Fruit fly (Drosophila melanogaster): ENCODE measurements around the gene lmgA.

lmgA gene

dm6 chr2L:8556207-8556606, 27.8 kb upstream of the lmgA start:
- no peak for TF ChIP-seq Hr96 (GFP tag; optimal IDR thresholded peaks at IDR 0.05)
- no peak for TF ChIP-seq Crg-1 (GFP tag; optimal IDR thresholded peaks at IDR 0.05)
- no peak for TF ChIP-seq toe (GFP tag; optimal IDR thresholded peaks at IDR 0.05)
- no peak for TF ChIP-seq CG1620 (GFP tag; optimal IDR thresholded peaks at IDR 0.05)
- TF ChIP-seq cnc (optimal IDR thresholded peaks at IDR 0.05) = no peak
- no peak for TF ChIP-seq CG14711 (tag; optimal IDR thresholded peaks at IDR 0.05)
- TF ChIP-seq tj (GFP tag; optimal IDR thresholded peaks at IDR 0.05) = no peak
- TF ChIP-seq CG5204 (GFP tag; optimal IDR thresholded peaks at IDR 0.05) = no peak
- no peak for TF ChIP-seq Mnt (GFP tag; optimal IDR thresholded peaks at IDR 0.05)
- TF ChIP-seq CG7101 (tag; optimal IDR thresholded peaks at IDR 0.05) = no peak
- no peak for TF ChIP-seq cic (GFP tag; optimal IDR thresholded peaks at IDR 0.05)
- TF ChIP-seq CG12768 (GFP tag; optimal IDR thresholded peaks at IDR 0.05) = no peak
- no peak for TF ChIP-seq bab1 (GFP tag; optimal IDR thresholded peaks at IDR 0.05)
- no peak for TF ChIP-seq ovo (GFP tag; optimal IDR thresholded peaks at IDR 0.05)
- TF ChIP-seq CG7045 (GFP tag; optimal IDR thresholded peaks at IDR 0.05) = no peak

- TF ChIP-seq tj (GFP tag; optimal IDR thresholded peaks at IDR 0.05) (no peak), CG33017 (tag; optimal IDR thresholded peaks at IDR 0.05) (no peak), CG1620 (GFP tag; optimal IDR thresholded peaks at IDR 0.05) (no peak)
Observed at dm6 chr2L:8553789-8554626, 25.6 kb upstream of the lmgA start.

- TF ChIP-seq CG7101 (tag; optimal IDR thresholded peaks at IDR 0.05) (no peak), Clk (GFP tag; optimal IDR thresholded peaks at IDR 0.05) (no peak), tj (GFP tag; optimal IDR thresholded peaks at IDR 0.05) (no peak), toe (GFP tag; optimal IDR thresholded peaks at IDR 0.05) (no peak), CG11617 (GFP tag; optimal IDR thresholded peaks at IDR 0.05) (no peak), Crg-1 (GFP tag; optimal IDR thresholded peaks at IDR 0.05) (no peak), CG5204 (GFP tag; optimal IDR thresholded peaks at IDR 0.05) (no peak), cnc (optimal IDR thresholded peaks at IDR 0.05) (no peak), pad (GFP tag; optimal IDR thresholded peaks at IDR 0.05) (no peak), ovo (GFP tag; optimal IDR thresholded peaks at IDR 0.05) (no peak), CG7045 (GFP tag; optimal IDR thresholded peaks at IDR 0.05) (no peak)
Observed at dm6 chr2L:8552472-8552871, 24.1 kb upstream of the lmgA start.

dm6 chr2L:8548118-8548517, 19.7 kb upstream of the lmgA start:
- TF ChIP-seq Mnt (GFP tag; optimal IDR thresholded peaks at IDR 0.05) (no peak), Hr96 (GFP tag; optimal IDR thresholded peaks at IDR 0.05) (no peak), CG7045 (GFP tag; optimal IDR thresholded peaks at IDR 0.05) (no peak), CG12768 (GFP tag; optimal IDR thresholded peaks at IDR 0.05) (no peak), cic (GFP tag; optimal IDR thresholded peaks at IDR 0.05) (no peak), cnc (optimal IDR thresholded peaks at IDR 0.05) (no peak), tj (GFP tag; optimal IDR thresholded peaks at IDR 0.05) (no peak), Crg-1 (GFP tag; optimal IDR thresholded peaks at IDR 0.05) (no peak), ovo (GFP tag; optimal IDR thresholded peaks at IDR 0.05) (no peak), kay (GFP tag; ENCODE audit: borderline replicate concordance) (no peak), CG7101 (tag; optimal IDR thresholded peaks at IDR 0.05) (no peak), Clk (GFP tag; optimal IDR thresholded peaks at IDR 0.05) (no peak), CG11617 (GFP tag; optimal IDR thresholded peaks at IDR 0.05) (no peak), CG1620 (GFP tag; optimal IDR thresholded peaks at IDR 0.05) (no peak), CG14711 (tag; optimal IDR thresholded peaks at IDR 0.05) (no peak), bab1 (GFP tag; optimal IDR thresholded peaks at IDR 0.05) (no peak), toe (GFP tag; optimal IDR thresholded peaks at IDR 0.05) (no peak), CG5204 (GFP tag; optimal IDR thresholded peaks at IDR 0.05) (no peak), pad (GFP tag; optimal IDR thresholded peaks at IDR 0.05) (no peak), CG33017 (tag; optimal IDR thresholded peaks at IDR 0.05) (no peak)

- no peak for TF ChIP-seq CG11617 (GFP tag; optimal IDR thresholded peaks at IDR 0.05)
- no peak for TF ChIP-seq Mnt (GFP tag; optimal IDR thresholded peaks at IDR 0.05)
- TF ChIP-seq ovo (GFP tag; optimal IDR thresholded peaks at IDR 0.05) = no peak
- TF ChIP-seq CG1620 (GFP tag; optimal IDR thresholded peaks at IDR 0.05) = no peak
- TF ChIP-seq CG5204 (GFP tag; optimal IDR thresholded peaks at IDR 0.05) = no peak
- no peak for TF ChIP-seq Clk (GFP tag; optimal IDR thresholded peaks at IDR 0.05)
- TF ChIP-seq CG12768 (GFP tag; optimal IDR thresholded peaks at IDR 0.05) = no peak
- TF ChIP-seq kay (GFP tag; ENCODE audit: borderline replicate concordance) = no peak
- no peak for TF ChIP-seq CG7045 (GFP tag; optimal IDR thresholded peaks at IDR 0.05)
- TF ChIP-seq tj (GFP tag; optimal IDR thresholded peaks at IDR 0.05) = no peak
- no peak for TF ChIP-seq CG7101 (tag; optimal IDR thresholded peaks at IDR 0.05)
- TF ChIP-seq CG33017 (tag; optimal IDR thresholded peaks at IDR 0.05) = no peak
- TF ChIP-seq Hr96 (GFP tag; optimal IDR thresholded peaks at IDR 0.05) = no peak
- TF ChIP-seq Crg-1 (GFP tag; optimal IDR thresholded peaks at IDR 0.05) = no peak
- no peak for TF ChIP-seq bab1 (GFP tag; optimal IDR thresholded peaks at IDR 0.05)
- TF ChIP-seq cnc (optimal IDR thresholded peaks at IDR 0.05) = no peak
- TF ChIP-seq toe (GFP tag; optimal IDR thresholded peaks at IDR 0.05) = no peak
- no peak for TF ChIP-seq pad (GFP tag; optimal IDR thresholded peaks at IDR 0.05)
- no peak for TF ChIP-seq cic (GFP tag; optimal IDR thresholded peaks at IDR 0.05)
- TF ChIP-seq CG14711 (tag; optimal IDR thresholded peaks at IDR 0.05) = no peak
Observed at dm6 chr2L:8545393-8546100, 17.1 kb upstream of the lmgA start.

dm6 chr2L:8544636-8545035, 16.2 kb upstream of the lmgA start:
- TF ChIP-seq CG33017 (tag; optimal IDR thresholded peaks at IDR 0.05) (no peak), Clk (GFP tag; optimal IDR thresholded peaks at IDR 0.05) (no peak), CG12768 (GFP tag; optimal IDR thresholded peaks at IDR 0.05) (no peak), bab1 (GFP tag; optimal IDR thresholded peaks at IDR 0.05) (no peak), pad (GFP tag; optimal IDR thresholded peaks at IDR 0.05) (no peak), CG11617 (GFP tag; optimal IDR thresholded peaks at IDR 0.05) (no peak), CG5204 (GFP tag; optimal IDR thresholded peaks at IDR 0.05) (no peak), toe (GFP tag; optimal IDR thresholded peaks at IDR 0.05) (no peak), Hr96 (GFP tag; optimal IDR thresholded peaks at IDR 0.05) (no peak), ovo (GFP tag; optimal IDR thresholded peaks at IDR 0.05) (no peak), CG7045 (GFP tag; optimal IDR thresholded peaks at IDR 0.05) (no peak), Mnt (GFP tag; optimal IDR thresholded peaks at IDR 0.05) (no peak), CG14711 (tag; optimal IDR thresholded peaks at IDR 0.05) (no peak), tj (GFP tag; optimal IDR thresholded peaks at IDR 0.05) (no peak), kay (GFP tag; ENCODE audit: borderline replicate concordance) (no peak), CG1620 (GFP tag; optimal IDR thresholded peaks at IDR 0.05) (no peak)

Measured in whole organism, adult.